Worm (Caenorhabditis elegans) whole organism, late embryonic: Measurements from ENCODE around the gene F28H7.3.

Source experiments
- K09A11.1 ChIP-seq: sonication (generic microtip); optimal IDR thresholded peaks from 2 replicates; lab custom pipeline; 2017; ENCODE audit warnings: antibody characterized with exemption, mild to moderate bottlenecking, missing genetic modification characterization, missing compliant biosample characterization; ENCODE audit not compliant: insufficient read depth
- Y22D7AL.16 ChIP-seq: sonication (generic microtip); optimal IDR thresholded peaks from 2 replicates; lab custom pipeline; 2016; ENCODE audit warnings: missing genetic modification characterization, missing compliant biosample characterization
- ahr-1 ChIP-seq: sonication (generic microtip); optimal IDR thresholded peaks from 2 replicates; lab custom pipeline; 2016; ENCODE audit warnings: missing genetic modification characterization, missing compliant biosample characterization
- ceh-14 ChIP-seq: sonication (generic microtip); optimal IDR thresholded peaks from 2 replicates; lab custom pipeline; 2016; ENCODE audit warnings: missing genotype, missing genetic modification characterization, missing compliant biosample characterization
- ceh-34 ChIP-seq: sonication (generic microtip); optimal IDR thresholded peaks from 2 replicates; lab custom pipeline; 2016; ENCODE audit warnings: mild to moderate bottlenecking, missing genetic modification characterization, missing compliant biosample characterization
- ceh-6 ChIP-seq: fragments of 200-800 bp; sonication (Bioruptor generic); optimal IDR thresholded peaks from 2 replicates; lab custom pipeline; 2018; ENCODE audit warnings: mild to moderate bottlenecking, missing genetic modification characterization, missing compliant biosample characterization
- dve-1 ChIP-seq: sonication (generic microtip); optimal IDR thresholded peaks from 2 replicates; lab custom pipeline; 2017; ENCODE audit warnings: antibody characterized with exemption, mild to moderate bottlenecking, missing genetic modification characterization, missing compliant biosample characterization
- hlh-15 ChIP-seq: sonication (generic microtip); optimal IDR thresholded peaks from 2 replicates; lab custom pipeline; 2016; ENCODE audit warnings: missing genetic modification characterization, missing compliant biosample characterization
- hlh-8 ChIP-seq: sonication (generic microtip); optimal IDR thresholded peaks from 2 replicates; lab custom pipeline; 2016; ENCODE audit warnings: missing genotype, missing genetic modification characterization, missing compliant biosample characterization
- nhr-232 ChIP-seq: sonication (generic microtip); optimal IDR thresholded peaks from 2 replicates; lab custom pipeline; 2016; ENCODE audit warnings: missing genetic modification characterization, missing compliant biosample characterization
- pag-3 ChIP-seq: sonication (generic microtip); optimal IDR thresholded peaks from 2 replicates; lab custom pipeline; 2016; ENCODE audit warnings: missing compliant biosample characterization, missing genetic modification characterization, borderline replicate concordance
- pat-9 ChIP-seq: fragments of 200-800 bp; sonication (Bioruptor generic); optimal IDR thresholded peaks from 2 replicates; lab custom pipeline; 2018; ENCODE audit warnings: mild to moderate bottlenecking, missing genetic modification characterization, moderate library complexity, missing compliant biosample characterization
- pha-4 ChIP-seq: fragments of 150-350 bp; optimal IDR thresholded peaks from 2 replicates; lab custom pipeline; 2018; ENCODE audit warnings: missing biosample characterization, missing genetic modification reagents, missing genetic modification characterization
- pros-1 ChIP-seq: fragments of 150-350 bp; optimal IDR thresholded peaks from 2 replicates; lab custom pipeline; 2014; ENCODE audit warnings: missing biosample characterization, missing genetic modification reagents, missing genetic modification characterization
- sdc-2 ChIP-seq: sonication (generic microtip); optimal IDR thresholded peaks from 2 replicates; lab custom pipeline; 2016; ENCODE audit warnings: missing genotype, missing genetic modification characterization, missing compliant biosample characterization
- unc-55 ChIP-seq: sonication (generic microtip); optimal IDR thresholded peaks from 2 replicates; lab custom pipeline; 2017; ENCODE audit warnings: missing biosample characterization, missing genetic modification reagents, missing genetic modification characterization

The F28H7.3 gene

DNA sequence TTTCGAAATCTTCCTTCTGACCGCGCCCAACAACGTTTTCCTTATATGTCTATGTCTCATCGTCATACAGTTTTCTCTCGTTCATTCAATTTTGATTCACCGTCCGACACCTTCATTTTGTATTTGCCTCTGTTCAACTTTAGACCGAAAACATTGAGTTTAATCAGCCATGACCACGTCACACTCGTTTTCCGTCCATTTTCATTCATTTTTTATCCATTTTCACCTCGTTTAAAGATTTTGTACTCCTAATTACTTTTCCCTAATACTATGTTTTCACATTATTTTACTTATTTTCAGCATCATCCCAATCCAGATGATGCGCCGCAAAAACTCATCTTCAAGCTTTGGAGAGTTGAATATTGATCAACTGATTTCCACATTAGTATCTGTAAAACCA is 48.3 kb downstream of the F28H7.3 start, which contains the start of gene pph-1:
Gene pph-1, plus strand, starts transcription at position 301 of the 400 bp plus-strand sequence.
- TF ChIP-seq ceh-6 (no peak), sdc-2 (tag; lab: Kevin White, UChicago) (no peak), hlh-15 (no peak), ceh-14 (tag; lab: Kevin White, UChicago) (no peak), dve-1 (tag; lab: Kevin White, UChicago) (no peak), pag-3 (tag; lab: Kevin White, UChicago) (no peak), pat-9 (tag; lab: Kevin White, UChicago) (no peak), unc-55 (GFP tag; lab: Kevin White, UChicago) (no peak), K09A11.1 (tag; lab: Kevin White, UChicago) (no peak), ahr-1 (tag; lab: Kevin White, UChicago) (no peak), hlh-8 (tag; lab: Kevin White, UChicago) (no peak), ceh-34 (tag; lab: Kevin White, UChicago) (no peak), pros-1 (no peak), pha-4 (tag; lab: Kevin White, UChicago) (no peak), nhr-232 (tag; lab: Kevin White, UChicago) (no peak), Y22D7AL.16 (tag; lab: Kevin White, UChicago) (no peak)
